Worm (Caenorhabditis elegans): ENCODE results near the gene rpl-20.

The rpl-20 gene

DNA sequence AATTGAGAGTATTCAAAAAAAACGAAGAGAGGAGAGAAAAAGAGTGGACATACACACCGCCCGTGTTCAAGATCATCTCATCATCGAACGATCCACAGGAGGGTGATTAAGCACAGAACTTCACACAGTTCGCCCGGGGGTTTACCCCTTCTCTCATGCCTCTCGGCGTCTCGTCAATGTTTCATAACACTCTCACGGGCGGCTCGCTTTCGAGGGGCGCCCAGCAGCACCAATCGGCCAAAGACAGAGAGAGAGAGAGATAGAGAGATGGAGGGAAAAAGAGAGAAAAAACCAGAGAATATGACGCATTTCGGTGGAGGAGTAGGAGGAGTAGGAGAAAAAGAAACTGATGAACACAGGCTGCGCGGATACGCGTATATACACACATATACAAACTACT lies 44.4 kb downstream of the rpl-20 start (continued):
- TF ChIP-seq xnd-1 (tag; optimal IDR thresholded peaks at IDR 0.05) (no peak), sea-2 (GFP tag; IDR thresholded peaks at IDR 0.05) (no peak), ztf-3 (GFP tag; optimal IDR thresholded peaks at IDR 0.05) (no peak), let-526 (GFP tag; IDR thresholded peaks at IDR 0.05) (0 out of 2 replicates have a peak, but pooled peaks have one; percentile 47), F10E7.11 (tag; optimal IDR thresholded peaks at IDR 0.05) (no peak), akir-1 (GFP tag; optimal IDR thresholded peaks at IDR 0.05) (no peak), egl-44 (GFP tag; IDR thresholded peaks at IDR 0.05) (0 out of 2 replicates have a peak, but pooled peaks have one; percentile 25), die-1 (tag; optimal IDR thresholded peaks at IDR 0.05) (no peak), dpff-1 (tag; optimal IDR thresholded peaks at IDR 0.05) (no peak), unc-130 (GFP tag; optimal IDR thresholded peaks at IDR 0.05) (no peak), F49E8.2 (tag; optimal IDR thresholded peaks at IDR 0.05; ENCODE audit: insufficient read depth) (no peak), Y79H2A.3 (GFP tag; conservative IDR thresholded peaks at IDR 0.05) (no peak), F33H1.4 (GFP tag; IDR thresholded peaks at IDR 0.05) (no peak), chd-7 (tag; optimal IDR thresholded peaks at IDR 0.05) (no peak), nfyb-1 (GFP tag; IDR thresholded peaks at IDR 0.05) (peak; percentile 59; the same call in 1 of the 2 replicates), cebp-2 (GFP tag; IDR thresholded peaks at IDR 0.05) (no peak), pbrm-1 (GFP tag; IDR thresholded peaks at IDR 0.05) (peak; percentile 52), madf-10 (tag; optimal IDR thresholded peaks at IDR 0.05) (peak; percentile 19), madf-3 (GFP tag; IDR thresholded peaks at IDR 0.05) (peak; percentile 26; the same call in 1 of the 2 replicates), Y95B8A.8 (GFP tag; IDR thresholded peaks at IDR 0.05) (0 out of 2 replicates have a peak, but pooled peaks have one; percentile 37), atf-7 (tag; optimal IDR thresholded peaks at IDR 0.05) (no peak), B0336.3 (GFP tag; IDR thresholded peaks at IDR 0.05) (peak; percentile 43; the same call in 1 of the 2 replicates)

DNA sequence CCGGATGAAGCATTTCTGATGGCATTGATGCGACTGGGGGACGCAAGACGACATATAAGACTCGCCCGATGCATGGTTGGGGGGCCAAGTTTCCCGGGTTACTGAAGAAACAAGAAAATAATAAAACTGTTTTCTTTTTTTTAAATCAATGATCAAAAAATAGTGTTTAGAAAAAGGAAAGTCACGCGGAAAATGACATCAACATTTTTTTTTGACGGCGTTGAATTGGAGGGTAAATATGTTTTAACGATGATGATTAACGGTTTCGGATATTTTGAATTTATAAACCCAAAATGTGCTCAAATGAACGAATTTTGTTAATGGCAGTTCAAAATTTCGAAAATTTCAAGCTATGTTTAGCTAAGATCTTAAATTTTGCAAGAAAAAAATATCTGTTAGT lies 45.7 kb downstream of the rpl-20 start, which contains the start of gene ogdh-1:
TSS of gene ogdh-1 (minus strand) at position 101 of the 400 bp plus-strand sequence.
- no peak for TF ChIP-seq snpc-4 (GFP tag; optimal IDR thresholded peaks at IDR 0.05)
- TF ChIP-seq snpc-4 (tag; optimal IDR thresholded peaks at IDR 0.05), result no peak
- no peak for TF ChIP-seq madf-3 (GFP tag; IDR thresholded peaks at IDR 0.05)
- TF ChIP-seq dpl-1 (GFP tag; optimal IDR thresholded peaks at IDR 0.05), result no peak
- TF ChIP-seq B0019.2 (GFP tag; conservative IDR thresholded peaks at IDR 0.05), result no peak
- no peak for TF ChIP-seq tbx-9 (tag; optimal IDR thresholded peaks at IDR 0.05; ENCODE audit: borderline replicate concordance)
- TF ChIP-seq tlf-1 (GFP tag; optimal IDR thresholded peaks at IDR 0.05), result no peak
- no peak for TF ChIP-seq hmg-20 (GFP tag; IDR thresholded peaks at IDR 0.05)
- TF ChIP-seq rec-8 (tag; optimal IDR thresholded peaks at IDR 0.05), result no peak
- TF ChIP-seq madf-6 (GFP tag; IDR thresholded peaks at IDR 0.05), result no peak
- TF ChIP-seq attf-5 (GFP tag; optimal IDR thresholded peaks at IDR 0.05), result no peak
- no peak for TF ChIP-seq F57C9.4 (tag; optimal IDR thresholded peaks at IDR 0.05)
- no peak for TF ChIP-seq ceh-79 (tag; optimal IDR thresholded peaks at IDR 0.05)
- TF ChIP-seq lin-35 (GFP tag; optimal IDR thresholded peaks at IDR 0.05), result no peak
